Worm (Caenorhabditis elegans) whole organism, L4 larva: ENCODE results near the gene R53.4.

Experiments used
- F10B5.3 ChIP-seq: sonication (generic microtip); optimal IDR thresholded peaks from 2 replicates; lab custom pipeline; 2016; ENCODE audit warnings: mild to moderate bottlenecking, missing genetic modification characterization, missing compliant biosample characterization
- F49E8.2 ChIP-seq: sonication (generic microtip); optimal IDR thresholded peaks from 2 replicates; lab custom pipeline; 2016; ENCODE audit warnings: missing compliant biosample characterization, mild to moderate bottlenecking, missing genetic modification characterization, borderline replicate concordance
- Y105C5A.15 ChIP-seq: fragments of 200-800 bp; sonication (Bioruptor generic); IDR thresholded peaks from 2 replicates; pipeline ENCODE4 v1.3.6; 2022; ENCODE audit warnings: missing genetic modification characterization, missing compliant biosample characterization
- Y48G9A.11 ChIP-seq: fragments of 200-800 bp; sonication (Bioruptor generic); IDR thresholded peaks from 2 replicates; pipeline ENCODE4 v1.3.6; 2022; ENCODE audit warnings: missing genetic modification reagents, missing genetic modification characterization, missing compliant biosample characterization
- Y5F2A.4 ChIP-seq: fragments of 200-800 bp; sonication (Bioruptor generic); optimal IDR thresholded peaks from 2 replicates; lab custom pipeline; 2018; ENCODE audit warnings: mild to moderate bottlenecking, missing genetic modification characterization, missing compliant biosample characterization
- Y75B8A.6 ChIP-seq: fragments of 200-800 bp; sonication (Bioruptor generic); IDR thresholded peaks from 2 replicates; pipeline ENCODE4 v1.3.6; 2022; ENCODE audit warnings: missing genetic modification reagents, missing genetic modification characterization, missing compliant biosample characterization
- ama-1 ChIP-seq: fragments of 150-350 bp; optimal IDR thresholded peaks from 2 replicates; lab custom pipeline; 2014; ENCODE audit warnings: inconsistent platforms, mixed read lengths
- ceh-82 ChIP-seq: sonication (generic microtip); optimal IDR thresholded peaks from 2 replicates; lab custom pipeline; 2017; ENCODE audit warnings: missing biosample characterization, missing genetic modification characterization
- ces-1 ChIP-seq: fragments of 150-350 bp; sonication (generic microtip); optimal IDR thresholded peaks from 4 replicates; lab custom pipeline; 2014; ENCODE audit warnings: missing biosample characterization, missing genetic modification reagents, missing genetic modification characterization
- ctbp-1 ChIP-seq: fragments of 200-800 bp; sonication (Bioruptor generic); IDR thresholded peaks from 2 replicates; pipeline ENCODE4 v1.3.6; 2022; ENCODE audit warnings: missing genetic modification reagents, missing genetic modification characterization, missing compliant biosample characterization
- daf-12 ChIP-seq: fragments of 150-350 bp; optimal IDR thresholded peaks from 2 replicates; lab custom pipeline; 2014; ENCODE audit warnings: missing biosample characterization, missing genetic modification reagents, missing genetic modification characterization
- daf-19 ChIP-seq: fragments of 200-800 bp; sonication (Bioruptor generic); conservative IDR thresholded peaks from 2 replicates; pipeline ENCODE4 v1.3.6; 2022; ENCODE audit warnings: missing genetic modification characterization, missing compliant biosample characterization
- daf-8 ChIP-seq: fragments of 200-800 bp; sonication (Bioruptor generic); IDR thresholded peaks from 2 replicates; pipeline ENCODE4 v1.3.6; 2022; ENCODE audit warnings: missing genetic modification characterization, missing compliant biosample characterization
- dmd-9 ChIP-seq: fragments of 200-800 bp; sonication (Bioruptor generic); IDR thresholded peaks from 2 replicates; pipeline ENCODE4 v1.3.6; 2022; ENCODE audit warnings: missing genetic modification reagents, missing genetic modification characterization, missing compliant biosample characterization
- egl-27 ChIP-seq: sonication (generic microtip); optimal IDR thresholded peaks from 3 replicates; lab custom pipeline; 2017; ENCODE audit warnings: missing biosample characterization, missing genetic modification reagents, missing genetic modification characterization
- egl-43 ChIP-seq: fragments of 200-800 bp; sonication (Bioruptor generic); IDR thresholded peaks from 2 replicates; pipeline ENCODE4 v1.3.6; 2022; ENCODE audit warnings: missing genetic modification reagents, missing genetic modification characterization, missing compliant biosample characterization
- fkh-10 ChIP-seq: fragments of 150-350 bp; optimal IDR thresholded peaks from 2 replicates; lab custom pipeline; 2014; ENCODE audit warnings: missing biosample characterization, missing genetic modification reagents, missing genetic modification characterization
- hmg-1.1 ChIP-seq: fragments of 200-800 bp; sonication (Bioruptor generic); IDR thresholded peaks from 2 replicates; pipeline ENCODE4 v1.3.6; 2022; ENCODE audit warnings: missing genetic modification reagents, missing genetic modification characterization, missing compliant biosample characterization
- lin-13 ChIP-seq: fragments of 150-350 bp; optimal IDR thresholded peaks from 2 replicates; lab custom pipeline; 2014; ENCODE audit warnings: missing biosample characterization, missing genetic modification reagents, missing genetic modification characterization
- lin-29 ChIP-seq: fragments of 200-800 bp; sonication (Bioruptor generic); IDR thresholded peaks from 2 replicates; pipeline ENCODE4 v1.3.6; 2022; ENCODE audit warnings: missing genetic modification reagents, missing genetic modification characterization, missing compliant biosample characterization
- lin-38 ChIP-seq: fragments of 200-800 bp; sonication (Bioruptor generic); IDR thresholded peaks from 2 replicates; pipeline ENCODE4 v1.3.6; 2022; ENCODE audit warnings: missing genetic modification reagents, missing genetic modification characterization, missing compliant biosample characterization
- lsy-2 ChIP-seq, 2 experiments: fragments of 150-350 bp in 1 of 2; sonication (generic microtip) in 1 of 2; optimal IDR thresholded peaks; 2 replicates each; lab custom pipeline; 2014 to 2017; ENCODE audit warnings: missing biosample characterization in 2 of 2, missing genetic modification characterization in 2 of 2
- madf-9 ChIP-seq: fragments of 200-800 bp; sonication (Bioruptor generic); conservative IDR thresholded peaks from 2 replicates; pipeline ENCODE4 v1.3.6; 2022; ENCODE audit warnings: missing genetic modification reagents, missing genetic modification characterization, missing compliant biosample characterization
- mxl-2 ChIP-seq: fragments of 200-800 bp; sonication (Bioruptor generic); conservative IDR thresholded peaks from 2 replicates; pipeline ENCODE4 v1.3.6; 2022; ENCODE audit warnings: missing genetic modification reagents, missing genetic modification characterization, missing compliant biosample characterization
- nhr-10 ChIP-seq: fragments of 150-350 bp; optimal IDR thresholded peaks from 2 replicates; lab custom pipeline; 2014; ENCODE audit warnings: missing biosample characterization, missing genetic modification characterization
- nhr-25 ChIP-seq: sonication (generic microtip); optimal IDR thresholded peaks from 2 replicates; lab custom pipeline; 2017; ENCODE audit warnings: missing genetic modification characterization, mild to moderate bottlenecking, missing compliant biosample characterization, antibody characterized with exemption, moderate library complexity, borderline replicate concordance; ENCODE audit not compliant: insufficient read depth
- nhr-76 ChIP-seq: fragments of 150-350 bp; optimal IDR thresholded peaks from 2 replicates; lab custom pipeline; 2014; ENCODE audit warnings: missing biosample characterization, missing genetic modification characterization
- pha-4 ChIP-seq, 2 experiments: fragments of 150-350 bp in 1 of 2; fragments of 200-800 bp in 1 of 2; sonication (Bioruptor generic) in 1 of 2; IDR thresholded peaks in 1 of 2; optimal IDR thresholded peaks in 1 of 2; 2 replicates each; pipeline versions ENCODE4 v1.3.6 to Lab custom; 2014 to 2022; ENCODE audit warnings: missing genetic modification characterization in 2 of 2, missing genetic modification reagents in 2 of 2, missing biosample characterization in 1 of 2, missing compliant biosample characterization in 1 of 2
- pqm-1 ChIP-seq: sonication (generic microtip); optimal IDR thresholded peaks from 2 replicates; lab custom pipeline; 2017; ENCODE audit warnings: missing biosample characterization, missing genetic modification characterization
- skn-1 ChIP-seq: fragments of 150-350 bp; optimal IDR thresholded peaks from 2 replicates; lab custom pipeline; 2014; ENCODE audit warnings: missing biosample characterization, missing genetic modification characterization
- tra-1 ChIP-seq: fragments of 200-800 bp; sonication (Bioruptor generic); IDR thresholded peaks from 2 replicates; pipeline ENCODE4 v1.3.6; 2022; ENCODE audit warnings: missing genetic modification reagents, missing genetic modification characterization, missing compliant biosample characterization
- unc-130 ChIP-seq: sonication (generic microtip); optimal IDR thresholded peaks from 2 replicates; lab custom pipeline; 2016; ENCODE audit warnings: missing genetic modification reagents, missing genetic modification characterization, missing compliant biosample characterization
- unc-62 ChIP-seq, 3 experiments: fragments of 150-350 bp in 1 of 3; sonication (generic microtip); optimal IDR thresholded peaks in 2 of 3; peaks in 1 of 3; 1 replicate in 1 of 3; 2 replicates in 2 of 3; lab custom pipeline; 2014 to 2017; ENCODE audit warnings: missing biosample characterization in 3 of 3, missing genetic modification characterization in 3 of 3, missing genetic modification reagents in 3 of 3, missing genotype in 1 of 3
- zfp-2 ChIP-seq: sonication (generic microtip); optimal IDR thresholded peaks from 2 replicates; lab custom pipeline; 2016; ENCODE audit warnings: mild to moderate bottlenecking, missing genetic modification characterization, missing compliant biosample characterization
- zfp-3 ChIP-seq: fragments of 200-800 bp; sonication (Bioruptor generic); conservative IDR thresholded peaks from 2 replicates; pipeline ENCODE4 v1.3.6; 2022; ENCODE audit warnings: missing genetic modification reagents, missing genetic modification characterization, missing compliant biosample characterization
- ztf-11 ChIP-seq: fragments of 150-350 bp; optimal IDR thresholded peaks from 2 replicates; lab custom pipeline; 2014; ENCODE audit warnings: missing biosample characterization, missing genetic modification characterization

Gene R53.4

ce11 chrII:9970438-9971092, 2.7 kb upstream of the R53.4 start, which contains the start of gene R53.5 (continued):
- no peak for TF ChIP-seq daf-19 (GFP tag; lab: Robert Waterston, UW)
- TF ChIP-seq pqm-1 (tag; lab: Kevin White, UChicago) = peak; percentile 3
- TF ChIP-seq daf-12 (tag; lab: Kevin White, UChicago) = no peak
- no peak for TF ChIP-seq zfp-3 (GFP tag; lab: Robert Waterston, UW)
- no peak for TF ChIP-seq nhr-25 (tag; lab: Kevin White, UChicago)
- no peak for TF ChIP-seq ctbp-1 (GFP tag; lab: Robert Waterston, UW)
- TF ChIP-seq ces-1 (GFP tag; lab: Kevin White, UChicago) = no peak
- TF ChIP-seq Y48G9A.11 (GFP tag; lab: Robert Waterston, UW) = no peak
- TF ChIP-seq madf-9 (GFP tag; lab: Robert Waterston, UW) = no peak
- no peak for TF ChIP-seq zfp-2 (tag; lab: Kevin White, UChicago)
- TF ChIP-seq ceh-82 (tag; lab: Kevin White, UChicago) = no peak
- TF ChIP-seq daf-8 = no peak
- no peak for TF ChIP-seq egl-43
- no peak for TF ChIP-seq F49E8.2 (tag; lab: Kevin White, UChicago)
- TF ChIP-seq lsy-2 (tag; optimal IDR thresholded peaks at IDR 0.05; lab: Kevin White, UChicago) = peak in 1 of 2 experiments; percentile 41
- no peak for TF ChIP-seq mxl-2 (GFP tag; lab: Robert Waterston, UW)
- TF ChIP-seq skn-1 (tag; lab: Kevin White, UChicago) = no peak
- no peak for TF ChIP-seq lin-29
- TF ChIP-seq Y5F2A.4 (GFP tag; lab: Kevin White, UChicago) = no peak
- no peak for TF ChIP-seq nhr-10 (tag; lab: Kevin White, UChicago)
- TF ChIP-seq hmg-1.1 (GFP tag; lab: Robert Waterston, UW) = no peak
- TF ChIP-seq nhr-76 (tag; lab: Kevin White, UChicago) = no peak

- no peak for TF ChIP-seq Y75B8A.6 (GFP tag; lab: Robert Waterston, UW)
- no peak for TF ChIP-seq unc-130 (GFP tag; lab: Kevin White, UChicago)
- TF ChIP-seq nhr-25 (tag; lab: Kevin White, UChicago) = peak; percentile 5
- TF ChIP-seq lin-13 (GFP tag; lab: Kevin White, UChicago) = peak; percentile 12
- TF ChIP-seq unc-62 (GFP tag; optimal IDR thresholded peaks at IDR 0.05 in 1 of 2; lab: Kevin White, UChicago) = no peak
- no peak for TF ChIP-seq unc-62 (tag; optimal IDR thresholded peaks at IDR 0.05; lab: Kevin White, UChicago)
- TF ChIP-seq tra-1 (GFP tag; lab: Robert Waterston, UW) = no peak
- 0 out of 2 replicates have a peak, but pooled peaks have one; percentile 9 for TF ChIP-seq zfp-3 (GFP tag; lab: Robert Waterston, UW)
- TF ChIP-seq ztf-11 = no peak
- peak; percentile 32 for TF ChIP-seq ama-1 (lab: Kevin White, UChicago)
- TF ChIP-seq ctbp-1 (GFP tag; lab: Robert Waterston, UW) = no peak
- 0 out of 2 replicates have a peak, but pooled peaks have one; percentile 10 for TF ChIP-seq pha-4 (GFP tag; IDR thresholded peaks at IDR 0.05; lab: Robert Waterston, UW)
- TF ChIP-seq pha-4 (tag; optimal IDR thresholded peaks at IDR 0.05; lab: Kevin White, UChicago) = no peak
- no peak for TF ChIP-seq egl-27
- TF ChIP-seq dmd-9 = no peak
- no peak for TF ChIP-seq Y105C5A.15 (GFP tag; lab: Robert Waterston, UW)
- no peak for TF ChIP-seq fkh-10 (GFP tag; lab: Kevin White, UChicago)
- no peak for TF ChIP-seq F10B5.3 (tag; lab: Kevin White, UChicago)
- TF ChIP-seq lin-38 = peak; percentile 33; the same call in 1 of the 2 replicates
- TF ChIP-seq, all 104 proteins: peak for 6
Measured at ce11 chrII:9966954-9967353, 895 bp downstream of the R53.4 start, which contains the start of gene dtmk-1. Gene dtmk-1 (minus strand): TSS chrII:9967099.
